Worm (Caenorhabditis elegans) whole organism, L3 larva: ENCODE results near the gene wdfy-3.

Experiments used
- ZK546.5 ChIP-seq: sonication (generic microtip); optimal IDR thresholded peaks from 2 replicates; lab custom pipeline; 2017; ENCODE audit warnings: missing biosample characterization, missing genetic modification characterization
- ceh-82 ChIP-seq: fragments of 150-350 bp; optimal IDR thresholded peaks from 2 replicates; lab custom pipeline; 2014; ENCODE audit warnings: missing biosample characterization, missing genetic modification characterization
- egl-27 ChIP-seq: sonication (generic microtip); optimal IDR thresholded peaks from 4 replicates; lab custom pipeline; 2017; ENCODE audit warnings: missing biosample characterization, missing genetic modification reagents, missing genetic modification characterization
- nhr-11 ChIP-seq: fragments of 150-350 bp; optimal IDR thresholded peaks from 2 replicates; lab custom pipeline; 2014; ENCODE audit warnings: missing biosample characterization, missing genetic modification characterization
- nhr-76 ChIP-seq: fragments of 150-350 bp; sonication (generic microtip); optimal IDR thresholded peaks from 5 replicates; lab custom pipeline; 2014; ENCODE audit warnings: missing biosample characterization, missing genetic modification characterization
- tbx-2 ChIP-seq: sonication (generic microtip); optimal IDR thresholded peaks from 2 replicates; lab custom pipeline; 2016; ENCODE audit warnings: mild to moderate bottlenecking, missing genetic modification characterization, missing compliant biosample characterization
- zag-1 ChIP-seq: fragments of 150-350 bp; optimal IDR thresholded peaks from 2 replicates; lab custom pipeline; 2014; ENCODE audit warnings: missing biosample characterization, missing genetic modification characterization
- ztf-11 ChIP-seq: fragments of 150-350 bp; optimal IDR thresholded peaks from 2 replicates; lab custom pipeline; 2014; ENCODE audit warnings: missing biosample characterization, missing genetic modification characterization

ce11 chrIV:12715947-12716382, 62.8 kb downstream of the wdfy-3 start:
- TF ChIP-seq ceh-82 (tag; lab: Kevin White, UChicago) (no peak), nhr-11 (tag; lab: Kevin White, UChicago) (no peak), egl-27 (tag; lab: Kevin White, UChicago) (no peak), zag-1 (tag; lab: Kevin White, UChicago) (no peak), tbx-2 (tag; lab: Kevin White, UChicago) (no peak), nhr-76 (tag; lab: Kevin White, UChicago) (no peak), ztf-11 (tag; lab: Kevin White, UChicago) (no peak), ZK546.5 (tag; lab: Kevin White, UChicago) (no peak)
